Worm (Caenorhabditis elegans) whole organism, young adult: ENCODE measurements around the gene Y43D4A.2.
"Not testable (repeated sequence)": the region's sequence is repeated elsewhere in the genome, so short reads cannot be mapped to it uniquely, and the experiment has no call there.

Experiments used
- D2030.7 ChIP-seq: fragments of 200-800 bp; sonication (Bioruptor generic); IDR thresholded peaks from 2 replicates; pipeline ENCODE4 v1.3.6; 2022; ENCODE audit warnings: missing genetic modification reagents, missing genetic modification characterization, missing compliant biosample characterization
- F10E7.11 ChIP-seq: sonication (generic microtip); optimal IDR thresholded peaks from 2 replicates; lab custom pipeline; 2017; ENCODE audit warnings: mild to moderate bottlenecking, missing genetic modification characterization, moderate library complexity, missing compliant biosample characterization
- F22D6.2 ChIP-seq: sonication (generic microtip); optimal IDR thresholded peaks from 2 replicates; lab custom pipeline; 2016; ENCODE audit warnings: mild to moderate bottlenecking, missing genetic modification characterization, missing compliant biosample characterization
- F23B12.7 ChIP-seq: sonication (generic microtip); optimal IDR thresholded peaks from 2 replicates; lab custom pipeline; 2017; ENCODE audit warnings: missing genetic modification characterization, mild to moderate bottlenecking, missing compliant biosample characterization, antibody characterized with exemption, moderate library complexity; ENCODE audit not compliant: insufficient read depth
- F33H1.4 ChIP-seq: fragments of 200-800 bp; sonication (Bioruptor generic); IDR thresholded peaks from 2 replicates; pipeline ENCODE4 v1.3.6; 2022; ENCODE audit warnings: missing genetic modification reagents, missing genetic modification characterization, missing compliant biosample characterization
- F52B5.7 ChIP-seq: sonication (generic microtip); optimal IDR thresholded peaks from 2 replicates; lab custom pipeline; 2016; ENCODE audit warnings: mild to moderate bottlenecking, missing genetic modification characterization, missing compliant biosample characterization
- T26A5.8 ChIP-seq: sonication (generic microtip); optimal IDR thresholded peaks from 2 replicates; lab custom pipeline; 2016; ENCODE audit warnings: missing genetic modification characterization, missing compliant biosample characterization
- Y53F4B.3 ChIP-seq: fragments of 200-800 bp; sonication (Bioruptor generic); IDR thresholded peaks from 2 replicates; pipeline ENCODE4 v1.3.6; 2022; ENCODE audit warnings: missing genetic modification reagents, missing genetic modification characterization, missing compliant biosample characterization
- Y56A3A.18 ChIP-seq: fragments of 200-800 bp; sonication (Bioruptor generic); IDR thresholded peaks from 2 replicates; pipeline ENCODE4 v1.3.6; 2022; ENCODE audit warnings: missing genetic modification reagents, missing genetic modification characterization, missing compliant biosample characterization
- Y79H2A.3 ChIP-seq: fragments of 200-800 bp; sonication (Bioruptor generic); conservative IDR thresholded peaks from 2 replicates; pipeline ENCODE4 v1.3.6; 2022; ENCODE audit warnings: missing genetic modification reagents, missing genetic modification characterization, missing compliant biosample characterization
- atf-7 ChIP-seq: sonication (generic microtip); optimal IDR thresholded peaks from 2 replicates; lab custom pipeline; 2017; ENCODE audit warnings: mild to moderate bottlenecking, missing genetic modification characterization, missing compliant biosample characterization
- attf-6 ChIP-seq: fragments of 200-800 bp; sonication (Bioruptor generic); IDR thresholded peaks from 2 replicates; pipeline ENCODE4 v1.3.6; 2022; ENCODE audit warnings: missing genetic modification reagents, missing genetic modification characterization, missing compliant biosample characterization
- bed-2 ChIP-seq: fragments of 200-800 bp; sonication (Bioruptor generic); IDR thresholded peaks from 2 replicates; pipeline ENCODE4 v1.3.6; 2022; ENCODE audit warnings: missing genetic modification reagents, missing genetic modification characterization, missing compliant biosample characterization
- ceh-58 ChIP-seq: fragments of 200-800 bp; sonication (Bioruptor generic); IDR thresholded peaks from 2 replicates; pipeline ENCODE4 v1.3.6; 2022; ENCODE audit warnings: missing genetic modification characterization, missing compliant biosample characterization
- dpff-1 ChIP-seq: sonication (generic microtip); optimal IDR thresholded peaks from 2 replicates; lab custom pipeline; 2017; ENCODE audit warnings: mild to moderate bottlenecking, missing genetic modification characterization, missing compliant biosample characterization
- dpl-1 ChIP-seq: fragments of 150-350 bp; optimal IDR thresholded peaks from 2 replicates; lab custom pipeline; 2014; ENCODE audit warnings: missing biosample characterization, missing genetic modification reagents, missing genetic modification characterization
- egrh-3 ChIP-seq: fragments of 200-800 bp; sonication (Bioruptor generic); IDR thresholded peaks from 2 replicates; pipeline ENCODE4 v1.3.6; 2022; ENCODE audit warnings: missing genetic modification reagents, missing genetic modification characterization, missing compliant biosample characterization
- hlh-12 ChIP-seq: sonication (generic microtip); optimal IDR thresholded peaks from 2 replicates; lab custom pipeline; 2016; ENCODE audit warnings: missing genetic modification characterization, missing compliant biosample characterization
- hlh-26 ChIP-seq: fragments of 200-800 bp; sonication (Bioruptor generic); conservative IDR thresholded peaks from 2 replicates; pipeline ENCODE4 v1.3.6; 2022; ENCODE audit warnings: missing genetic modification reagents, missing genetic modification characterization, missing compliant biosample characterization
- hrde-1 ChIP-seq: sonication (generic microtip); optimal IDR thresholded peaks from 2 replicates; lab custom pipeline; 2016; ENCODE audit warnings: missing genetic modification characterization, mild to moderate bottlenecking, missing compliant biosample characterization, moderate library complexity, missing genotype, missing genetic modification reagents, borderline replicate concordance
- lag-1 ChIP-seq: fragments of 200-800 bp; sonication (Bioruptor generic); IDR thresholded peaks from 2 replicates; pipeline ENCODE4 v1.3.6; 2022; ENCODE audit warnings: missing genetic modification reagents, missing genetic modification characterization, missing compliant biosample characterization
- let-607 ChIP-seq, 2 experiments: fragments of 200-800 bp in 1 of 2; sonication (Bioruptor generic) in 1 of 2; sonication (generic microtip) in 1 of 2; optimal IDR thresholded peaks; 2 replicates each; lab custom pipeline; 2016 to 2018; ENCODE audit warnings: mild to moderate bottlenecking in 2 of 2, missing compliant biosample characterization in 2 of 2, missing genetic modification characterization in 2 of 2, moderate library complexity in 2 of 2, missing genotype in 1 of 2
- madf-10 ChIP-seq: sonication (generic microtip); optimal IDR thresholded peaks from 2 replicates; lab custom pipeline; 2016; ENCODE audit warnings: mild to moderate bottlenecking, missing genetic modification characterization, missing compliant biosample characterization
- madf-8 ChIP-seq: fragments of 200-800 bp; sonication (Bioruptor generic); conservative IDR thresholded peaks from 2 replicates; pipeline ENCODE4 v1.3.6; 2022; ENCODE audit warnings: missing genetic modification reagents, missing genetic modification characterization, missing compliant biosample characterization
- mcd-1 ChIP-seq: fragments of 200-800 bp; sonication (Bioruptor generic); IDR thresholded peaks from 2 replicates; pipeline ENCODE4 v1.3.6; 2022; ENCODE audit warnings: missing genetic modification reagents, missing genetic modification characterization, missing compliant biosample characterization
- mel-28 ChIP-seq: sonication (generic microtip); optimal IDR thresholded peaks from 2 replicates; lab custom pipeline; 2016; ENCODE audit warnings: borderline replicate concordance, mild to moderate bottlenecking, missing genetic modification characterization, missing compliant biosample characterization
- mes-4 ChIP-seq: sonication (generic microtip); optimal IDR thresholded peaks from 2 replicates; lab custom pipeline; 2016; ENCODE audit warnings: missing genotype, missing genetic modification characterization, missing compliant biosample characterization
- nhr-120 ChIP-seq: fragments of 200-800 bp; sonication (Bioruptor generic); IDR thresholded peaks from 2 replicates; pipeline ENCODE4 v1.3.6; 2022; ENCODE audit warnings: missing genetic modification characterization, missing compliant biosample characterization
- pbrm-1 ChIP-seq: fragments of 200-800 bp; sonication (Bioruptor generic); IDR thresholded peaks from 2 replicates; pipeline ENCODE4 v1.3.6; 2022; ENCODE audit warnings: missing genetic modification reagents, missing genetic modification characterization, missing compliant biosample characterization
- repo-1 ChIP-seq: sonication (generic microtip); optimal IDR thresholded peaks from 2 replicates; lab custom pipeline; 2017; ENCODE audit warnings: mild to moderate bottlenecking, missing genetic modification characterization, missing compliant biosample characterization
- snpc-4 ChIP-seq, 5 experiments: fragments of 150-350 bp in 1 of 5; sonication (generic microtip) in 4 of 5; optimal IDR thresholded peaks; 2 replicates each; lab custom pipeline; 2014 to 2018; ENCODE audit warnings: missing genetic modification characterization in 5 of 5, missing biosample characterization in 3 of 5, antibody characterized with exemption in 2 of 5, mild to moderate bottlenecking in 2 of 5, missing compliant biosample characterization in 2 of 5, missing genotype in 2 of 5, moderate library complexity in 2 of 5, missing genetic modification reagents in 1 of 5
- unc-130 ChIP-seq: sonication (generic microtip); optimal IDR thresholded peaks from 2 replicates; lab custom pipeline; 2016; ENCODE audit warnings: missing genetic modification reagents, missing genetic modification characterization, missing compliant biosample characterization
- zfh-2 ChIP-seq: fragments of 200-800 bp; sonication (Bioruptor generic); conservative IDR thresholded peaks from 2 replicates; pipeline ENCODE4 v1.3.6; 2022; ENCODE audit warnings: missing genetic modification reagents, missing genetic modification characterization, missing compliant biosample characterization
- ztf-22 ChIP-seq: fragments of 200-800 bp; sonication (Bioruptor generic); optimal IDR thresholded peaks from 2 replicates; lab custom pipeline; 2018; ENCODE audit warnings: mild to moderate bottlenecking, missing genetic modification characterization, moderate library complexity, missing compliant biosample characterization
- ztf-25 ChIP-seq: fragments of 200-800 bp; sonication (Bioruptor generic); IDR thresholded peaks from 2 replicates; pipeline ENCODE4 v1.3.6; 2022; ENCODE audit warnings: missing genetic modification reagents, missing genetic modification characterization, missing compliant biosample characterization
- ztf-3 ChIP-seq: fragments of 200-800 bp; sonication (Bioruptor generic); optimal IDR thresholded peaks from 2 replicates; lab custom pipeline; 2018; ENCODE audit warnings: mild to moderate bottlenecking, missing genetic modification characterization, missing compliant biosample characterization

Y43D4A.2 gene

DNA sequence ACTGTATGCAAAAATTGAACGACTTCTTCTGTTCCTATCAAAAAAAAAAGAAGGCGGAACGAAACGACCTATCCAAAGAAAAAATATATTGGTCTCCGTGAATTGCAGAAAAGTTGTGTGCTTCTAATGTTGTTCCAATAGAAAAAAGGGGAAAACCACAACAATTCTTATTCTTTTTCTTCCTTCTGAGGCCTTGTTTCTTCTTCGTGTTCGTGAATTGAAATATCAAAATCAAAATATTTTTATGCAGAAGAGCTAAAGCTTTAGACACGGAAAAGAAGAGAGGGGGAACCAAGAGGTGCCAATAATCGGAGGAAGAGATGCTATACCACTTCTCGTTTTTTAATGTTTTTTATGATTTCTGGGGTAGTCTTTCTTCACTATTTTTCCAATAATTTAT lies at the start of gene Y43D4A.2:
Gene Y43D4A.2, minus strand, starts transcription at position 101 of the 400 bp plus-strand sequence.
- not testable (repeated sequence) for TF ChIP-seq nhr-120 (GFP tag; lab: Robert Waterston, UW); bed-2; zfh-2 (GFP tag; lab: Robert Waterston, UW)
- TF ChIP-seq, all 124 proteins: peak for 0; not testable (repeated sequence) for 124

ce11 chrIV:16797265-16797826 lies 41.7 kb upstream of the Y43D4A.2 start:
- not testable (repeated sequence) for TF ChIP-seq snpc-4 (GFP tag; optimal IDR thresholded peaks at IDR 0.05; lab: Kevin White, UChicago)
- peak in 3 of 4 experiments; percentile 28 to 92 (median 72) for TF ChIP-seq snpc-4 (tag; optimal IDR thresholded peaks at IDR 0.05; lab: Kevin White, UChicago)
- 0 out of 2 replicates have a peak, but pooled peaks have one; percentile 68 for TF ChIP-seq attf-6 (GFP tag; lab: Robert Waterston, UW)

ce11 chrIV:16787024-16787423 lies 31.4 kb upstream of the Y43D4A.2 start, which contains the start of gene Y43D4A.6:
TSS of gene Y43D4A.6 (plus strand) at chrIV:16787324.
- no peak for TF ChIP-seq F10E7.11 (tag; lab: Kevin White, UChicago)

DNA sequence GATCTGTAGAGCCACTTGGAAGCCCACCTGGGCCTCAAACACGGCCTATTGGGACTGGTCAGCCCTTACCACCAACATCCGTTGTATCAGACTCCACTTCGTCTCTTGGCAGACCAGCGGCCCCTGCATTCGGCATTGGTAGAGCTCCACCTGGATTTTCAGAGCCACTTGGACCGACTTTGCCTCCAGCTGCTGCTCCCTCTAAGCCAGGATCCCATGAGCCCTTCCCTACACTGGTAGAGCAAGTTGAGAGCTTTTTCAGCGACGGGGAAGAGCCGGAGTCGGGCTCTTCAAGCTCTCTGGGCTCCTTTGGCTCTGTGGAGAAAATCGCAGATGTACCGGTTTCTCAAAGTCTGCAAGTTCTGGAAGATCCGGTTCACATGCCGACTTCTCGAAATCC lies 23.0 kb upstream of the Y43D4A.2 start:
- peak; percentile 66; the same call in 1 of the 2 replicates for TF ChIP-seq zfh-2 (GFP tag; lab: Robert Waterston, UW)
- no peak for TF ChIP-seq ztf-3 (GFP tag; lab: Kevin White, UChicago)
- peak; percentile 42; the same call in 1 of the 2 replicates for TF ChIP-seq egrh-3 (GFP tag; lab: Robert Waterston, UW)

- TF ChIP-seq ceh-58 (0 out of 2 replicates have a peak, but pooled peaks have one; percentile 7), egrh-3 (GFP tag; lab: Robert Waterston, UW) (0 out of 2 replicates have a peak, but pooled peaks have one; percentile 9), F33H1.4 (GFP tag; lab: Robert Waterston, UW) (no peak), repo-1 (no peak), zfh-2 (GFP tag; lab: Robert Waterston, UW) (peak; percentile 71), ztf-25 (GFP tag; lab: Robert Waterston, UW) (0 out of 2 replicates have a peak, but pooled peaks have one; percentile 28)
These were observed 22.1 kb upstream of the Y43D4A.2 start for ce11 chrIV:16777758-16778157.

DNA sequence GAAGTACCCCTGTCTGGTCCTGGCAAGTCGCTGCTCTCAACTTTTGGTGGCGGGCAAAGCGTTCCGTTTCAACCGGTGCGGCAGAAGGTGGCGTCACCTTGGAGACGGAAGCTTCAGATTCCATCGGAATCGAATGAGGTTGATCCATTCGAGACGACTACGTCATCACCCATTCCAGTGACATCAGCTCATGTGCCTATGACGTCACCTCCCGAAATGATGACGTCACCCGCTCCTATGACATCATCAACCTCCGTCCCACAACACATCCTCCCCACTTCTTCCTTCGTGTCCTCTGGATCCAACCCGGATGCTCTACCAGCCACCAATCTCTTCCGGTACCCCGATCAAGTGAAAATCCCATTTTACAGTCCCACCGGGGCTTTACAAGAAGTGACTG lies 21.2 kb upstream of the Y43D4A.2 start:
- TF ChIP-seq Y56A3A.18: no peak
- no peak for TF ChIP-seq hlh-26 (GFP tag; lab: Robert Waterston, UW)
- TF ChIP-seq T26A5.8 (tag; lab: Kevin White, UChicago): no peak
- no peak for TF ChIP-seq Y79H2A.3 (GFP tag; lab: Robert Waterston, UW)
- no peak for TF ChIP-seq hlh-12 (tag; lab: Kevin White, UChicago)
- no peak for TF ChIP-seq bed-2
- TF ChIP-seq ztf-22: no peak
- no peak for TF ChIP-seq Y53F4B.3 (GFP tag; lab: Robert Waterston, UW)
- no peak for TF ChIP-seq lag-1
- no peak for TF ChIP-seq F23B12.7 (tag; lab: Kevin White, UChicago)
- TF ChIP-seq pbrm-1 (GFP tag; lab: Robert Waterston, UW): no peak
- TF ChIP-seq F22D6.2 (tag; lab: Kevin White, UChicago): no peak
- no peak for TF ChIP-seq attf-6 (GFP tag; lab: Robert Waterston, UW)

- TF ChIP-seq dpff-1 (tag; lab: Kevin White, UChicago): no peak
- TF ChIP-seq F52B5.7 (tag; lab: Kevin White, UChicago): peak; percentile 52
- peak; percentile 18 for TF ChIP-seq hrde-1 (tag; lab: Kevin White, UChicago)
- peak; percentile 58 for TF ChIP-seq madf-10 (tag; lab: Kevin White, UChicago)
- no peak for TF ChIP-seq mcd-1 (GFP tag; lab: Robert Waterston, UW)
- peak; percentile 20 for TF ChIP-seq mes-4 (tag; lab: Kevin White, UChicago)
- TF ChIP-seq madf-8 (GFP tag; lab: Robert Waterston, UW): no peak
- peak; percentile 71 for TF ChIP-seq D2030.7 (GFP tag; lab: Robert Waterston, UW)
- no peak for TF ChIP-seq dpl-1 (GFP tag; lab: Kevin White, UChicago)
- TF ChIP-seq repo-1: peak; percentile 50
- TF ChIP-seq unc-130 (GFP tag; lab: Kevin White, UChicago): no peak
- peak; percentile 8 to 26 for TF ChIP-seq let-607 (tag; optimal IDR thresholded peaks at IDR 0.05; lab: Kevin White, UChicago)
- no peak for TF ChIP-seq atf-7
- TF ChIP-seq mel-28 (tag; lab: Kevin White, UChicago): no peak
These were observed 20.3 kb upstream of the Y43D4A.2 start for ce11 chrIV:16775925-16776324.
